Worm (Caenorhabditis elegans) whole organism, early embryonic: ENCODE data around the gene T10G3.4.
A peak's percentile ranks its signal among the peaks of the same experiment; 100 is the strongest.

Experiments used
- B0310.2 ChIP-seq: sonication (generic microtip); optimal IDR thresholded peaks from 2 replicates; lab custom pipeline; 2016; ENCODE audit warnings: mild to moderate bottlenecking, missing genetic modification characterization, missing compliant biosample characterization
- F13C5.2 ChIP-seq: sonication (generic microtip); optimal IDR thresholded peaks from 2 replicates; lab custom pipeline; 2017; ENCODE audit warnings: mild to moderate bottlenecking, missing genetic modification characterization, inconsistent platforms, missing compliant biosample characterization
- ceh-13 ChIP-seq: fragments of 200-800 bp; sonication (Bioruptor generic); optimal IDR thresholded peaks from 2 replicates; lab custom pipeline; 2018; ENCODE audit warnings: mild to moderate bottlenecking, missing genetic modification characterization, missing compliant biosample characterization
- ceh-36 ChIP-seq: sonication (generic microtip); optimal IDR thresholded peaks from 2 replicates; lab custom pipeline; 2016; ENCODE audit warnings: missing genetic modification characterization, inconsistent platforms, missing compliant biosample characterization
- ets-7 ChIP-seq: sonication (generic microtip); optimal IDR thresholded peaks from 2 replicates; lab custom pipeline; 2016; ENCODE audit warnings: missing genotype, missing genetic modification characterization, missing compliant biosample characterization
- flt-1 ChIP-seq: fragments of 200-800 bp; sonication (Bioruptor generic); IDR thresholded peaks from 2 replicates; pipeline ENCODE4 v1.3.6; 2022; ENCODE audit warnings: missing genetic modification characterization, missing compliant biosample characterization
- hmg-4 ChIP-seq: fragments of 200-800 bp; sonication (Bioruptor generic); optimal IDR thresholded peaks from 2 replicates; lab custom pipeline; 2018; ENCODE audit warnings: mild to moderate bottlenecking, missing genetic modification characterization, missing compliant biosample characterization
- pes-1 ChIP-seq: fragments of 200-800 bp; sonication (Bioruptor generic); IDR thresholded peaks from 2 replicates; pipeline ENCODE4 v1.3.6; 2022; ENCODE audit warnings: missing genetic modification reagents, missing genetic modification characterization, missing compliant biosample characterization
- scrt-1 ChIP-seq: fragments of 200-800 bp; sonication (Bioruptor generic); IDR thresholded peaks from 2 replicates; pipeline ENCODE4 v1.3.6; 2022; ENCODE audit warnings: missing genetic modification characterization, missing compliant biosample characterization
- sea-1 ChIP-seq: fragments of 200-800 bp; sonication (Bioruptor generic); conservative IDR thresholded peaks from 2 replicates; pipeline ENCODE4 v1.3.6; 2022; ENCODE audit warnings: missing genetic modification characterization, missing compliant biosample characterization
- tbx-11 ChIP-seq: fragments of 200-800 bp; sonication (Bioruptor generic); IDR thresholded peaks from 2 replicates; pipeline ENCODE4 v1.3.6; 2022; ENCODE audit warnings: missing genetic modification characterization, missing compliant biosample characterization
- tbx-37 ChIP-seq: fragments of 200-800 bp; sonication (Bioruptor generic); conservative IDR thresholded peaks from 2 replicates; pipeline ENCODE4 v1.3.6; 2022; ENCODE audit warnings: missing genetic modification reagents, missing genetic modification characterization, missing compliant biosample characterization

The T10G3.4 gene

DNA sequence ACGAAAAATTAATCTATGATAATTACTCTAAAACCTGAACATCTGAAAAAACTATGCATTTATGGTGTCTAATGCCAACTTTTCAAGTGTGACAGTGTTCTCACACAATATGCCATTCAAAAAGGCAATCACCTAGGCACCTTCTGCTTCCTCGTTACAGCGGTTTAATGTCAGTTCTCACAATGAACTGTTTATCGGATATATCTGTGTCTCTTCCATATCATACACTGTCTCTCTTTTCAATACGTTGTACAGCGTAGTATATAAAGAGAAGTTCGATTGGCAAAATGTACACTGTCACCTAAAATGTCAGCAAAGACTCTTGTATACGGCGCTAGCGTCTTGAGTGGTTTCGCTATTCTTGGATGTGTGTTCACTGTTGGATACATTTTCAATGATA is 42.6 kb downstream of the T10G3.4 start, which contains the start of gene col-162:
Gene col-162 (plus strand): TSS at position 301 of the 400 bp plus-strand sequence.
- TF ChIP-seq B0310.2, result no peak

DNA sequence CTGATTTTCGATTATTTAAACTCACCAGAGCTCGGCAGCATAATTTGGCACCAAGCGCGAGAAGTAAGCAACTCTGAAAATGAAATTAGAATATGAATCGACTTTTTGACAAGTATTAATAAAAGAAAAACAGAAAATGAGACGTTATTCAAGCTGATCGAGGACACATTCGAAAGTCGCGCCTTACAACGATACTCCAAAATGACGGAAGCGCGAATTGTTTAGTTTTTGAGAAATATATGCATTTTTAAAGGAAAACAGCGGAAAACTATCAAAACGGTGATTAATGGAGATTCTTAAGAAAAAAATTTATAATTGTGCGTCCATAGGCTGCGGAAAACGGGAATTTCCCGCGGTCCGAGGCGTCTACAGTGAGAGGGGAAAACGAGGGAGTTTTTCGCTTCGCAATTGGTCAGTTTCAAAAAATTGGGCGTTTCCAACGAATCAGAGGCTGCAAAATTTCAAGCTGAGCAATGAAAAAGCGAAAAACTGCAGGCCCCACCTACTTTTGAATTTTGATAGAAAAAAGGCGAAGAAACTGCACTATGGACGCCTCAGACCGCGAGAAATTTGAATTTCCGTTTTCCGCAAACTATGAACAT is 46.7 kb downstream of the T10G3.4 start, which contains the start of gene mes-4:
Gene mes-4 (minus strand): TSS at position 73 of the 602 bp plus-strand sequence.
- no peak for TF ChIP-seq B0310.2
- no peak for TF ChIP-seq ets-7 (tag; lab: Kevin White, UChicago)
- TF ChIP-seq F13C5.2, result peak; percentile 33

DNA sequence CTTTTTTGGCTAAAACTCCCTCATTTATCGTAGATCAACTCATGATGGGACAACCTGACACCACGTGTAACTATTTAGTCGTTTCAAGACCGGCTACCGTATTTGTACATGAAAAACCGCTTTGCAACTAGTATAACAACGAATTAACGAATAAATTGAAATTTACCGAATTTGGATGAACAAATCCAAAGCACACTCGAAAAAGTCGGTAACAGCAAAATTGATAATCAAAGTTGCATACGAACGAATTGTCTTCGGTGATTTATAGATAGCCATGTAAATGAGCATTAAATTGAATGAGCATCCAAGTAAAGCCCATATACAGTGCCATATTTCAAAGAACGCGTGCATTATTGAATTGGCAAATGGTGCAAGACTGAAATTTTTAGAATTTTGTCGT is 51.9 kb downstream of the T10G3.4 start, which contains the start of gene srd-17:
Gene srd-17 (minus strand): TSS at position 351 of the 400 bp plus-strand sequence.
- TF ChIP-seq F13C5.2 (no peak), flt-1 (GFP tag; lab: Robert Waterston, UW) (no peak), pes-1 (GFP tag; lab: Robert Waterston, UW) (no peak), sea-1 (GFP tag; lab: Robert Waterston, UW) (no peak), hmg-4 (no peak), ceh-13 (no peak), tbx-37 (GFP tag; lab: Robert Waterston, UW) (no peak), tbx-11 (GFP tag; lab: Robert Waterston, UW) (no peak), ceh-36 (tag; lab: Kevin White, UChicago) (no peak), scrt-1 (no peak)
